Worm (Caenorhabditis elegans) whole organism, L2 larva: ENCODE measurements around the gene F46B6.13.

ENCODE experiments used
- C34F6.9 ChIP-seq: fragments of 150-350 bp; optimal IDR thresholded peaks from 2 replicates; lab custom pipeline; 2014; ENCODE audit warnings: missing biosample characterization, missing genetic modification characterization
- F13H6.1 ChIP-seq: sonication (generic microtip); optimal IDR thresholded peaks from 2 replicates; lab custom pipeline; 2016; ENCODE audit warnings: missing genetic modification characterization, missing compliant biosample characterization
- R02D3.7 ChIP-seq: fragments of 150-350 bp; optimal IDR thresholded peaks from 2 replicates; lab custom pipeline; 2014; ENCODE audit warnings: missing biosample characterization, missing genetic modification characterization
- Y55F3AM.14 ChIP-seq: fragments of 200-800 bp; sonication (Bioruptor generic); optimal IDR thresholded peaks from 2 replicates; lab custom pipeline; 2018; ENCODE audit warnings: mild to moderate bottlenecking, missing genetic modification characterization, missing compliant biosample characterization
- ZK546.5 ChIP-seq: sonication (generic microtip); optimal IDR thresholded peaks from 2 replicates; lab custom pipeline; 2017; ENCODE audit warnings: missing biosample characterization, missing genetic modification characterization
- alr-1 ChIP-seq: fragments of 150-350 bp; optimal IDR thresholded peaks from 2 replicates; lab custom pipeline; 2014; ENCODE audit warnings: missing biosample characterization, missing genetic modification characterization
- aly-2 ChIP-seq: fragments of 150-350 bp; optimal IDR thresholded peaks from 2 replicates; lab custom pipeline; 2014; ENCODE audit warnings: missing biosample characterization, missing genetic modification characterization
- ama-1 ChIP-seq: fragments of 150-350 bp; optimal IDR thresholded peaks from 2 replicates; lab custom pipeline; 2018; ENCODE audit warnings: inconsistent platforms
- blmp-1 ChIP-seq: sonication (generic microtip); optimal IDR thresholded peaks from 2 replicates; lab custom pipeline; 2017; ENCODE audit warnings: missing genetic modification characterization, mild to moderate bottlenecking, missing compliant biosample characterization, antibody characterized with exemption, moderate library complexity; ENCODE audit not compliant: insufficient read depth
- ceh-82 ChIP-seq: fragments of 150-350 bp; optimal IDR thresholded peaks from 2 replicates; lab custom pipeline; 2014; ENCODE audit warnings: missing biosample characterization, missing genetic modification characterization
- dmd-4 ChIP-seq: sonication (generic microtip); optimal IDR thresholded peaks from 2 replicates; lab custom pipeline; 2017; ENCODE audit warnings: missing biosample characterization, missing genetic modification characterization
- egl-27 ChIP-seq: sonication (generic microtip); optimal IDR thresholded peaks from 3 replicates; lab custom pipeline; 2017; ENCODE audit warnings: missing biosample characterization, missing genetic modification reagents, missing genetic modification characterization
- elt-1 ChIP-seq: fragments of 150-350 bp; optimal IDR thresholded peaks from 2 replicates; lab custom pipeline; 2014; ENCODE audit warnings: missing biosample characterization, missing genetic modification characterization
- elt-3 ChIP-seq: sonication (generic microtip); optimal IDR thresholded peaks from 2 replicates; lab custom pipeline; 2017; ENCODE audit warnings: missing biosample characterization, missing genetic modification characterization
- fos-1 ChIP-seq: fragments of 150-350 bp; optimal IDR thresholded peaks from 2 replicates; lab custom pipeline; 2014; ENCODE audit warnings: missing biosample characterization, missing genetic modification characterization
- lin-13 ChIP-seq: fragments of 150-350 bp; optimal IDR thresholded peaks from 2 replicates; lab custom pipeline; 2014; ENCODE audit warnings: missing biosample characterization, missing genetic modification reagents, missing genetic modification characterization
- mbf-1 ChIP-seq: sonication (generic microtip); optimal IDR thresholded peaks from 2 replicates; lab custom pipeline; 2017; ENCODE audit warnings: missing biosample characterization, missing genetic modification characterization
- mdl-1 ChIP-seq, 2 experiments: fragments of 150-350 bp in 1 of 2; sonication (generic microtip) in 1 of 2; optimal IDR thresholded peaks; 2 replicates each; lab custom pipeline; 2017; ENCODE audit warnings: missing biosample characterization in 2 of 2, missing genetic modification characterization in 2 of 2
- nhr-10 ChIP-seq: sonication (generic microtip); optimal IDR thresholded peaks from 2 replicates; lab custom pipeline; 2017; ENCODE audit warnings: missing biosample characterization, missing genetic modification characterization
- nhr-11 ChIP-seq: fragments of 150-350 bp; optimal IDR thresholded peaks from 2 replicates; lab custom pipeline; 2014; ENCODE audit warnings: missing biosample characterization, missing genetic modification characterization
- nhr-129 ChIP-seq: fragments of 150-350 bp; optimal IDR thresholded peaks from 2 replicates; lab custom pipeline; 2014; ENCODE audit warnings: missing biosample characterization, missing genetic modification characterization
- nhr-21 ChIP-seq: fragments of 150-350 bp; optimal IDR thresholded peaks from 2 replicates; lab custom pipeline; 2014; ENCODE audit warnings: missing biosample characterization, missing genetic modification characterization
- nhr-25 ChIP-seq: fragments of 150-350 bp; sonication (generic microtip); optimal IDR thresholded peaks from 3 replicates; lab custom pipeline; 2014; ENCODE audit warnings: missing biosample characterization, missing genetic modification characterization
- nhr-6 ChIP-seq: fragments of 150-350 bp; optimal IDR thresholded peaks from 2 replicates; lab custom pipeline; 2014; ENCODE audit warnings: missing biosample characterization, missing genetic modification characterization
- nhr-77 ChIP-seq: fragments of 150-350 bp; optimal IDR thresholded peaks from 2 replicates; lab custom pipeline; 2014; ENCODE audit warnings: missing biosample characterization, missing genetic modification characterization
- peb-1 ChIP-seq: fragments of 150-350 bp; optimal IDR thresholded peaks from 2 replicates; lab custom pipeline; 2014; ENCODE audit warnings: missing biosample characterization, missing genetic modification characterization
- sem-4 ChIP-seq: fragments of 150-350 bp; optimal IDR thresholded peaks from 2 replicates; lab custom pipeline; 2014; ENCODE audit warnings: missing biosample characterization, missing genetic modification reagents, missing genetic modification characterization
- sma-3 ChIP-seq: sonication (generic microtip); optimal IDR thresholded peaks from 2 replicates; lab custom pipeline; 2016; ENCODE audit warnings: missing genetic modification reagents, missing genetic modification characterization, missing compliant biosample characterization
- sma-9 ChIP-seq, 2 experiments: fragments of 150-350 bp in 1 of 2; sonication (generic microtip) in 1 of 2; optimal IDR thresholded peaks; 2 replicates each; lab custom pipeline; 2014 to 2016; ENCODE audit warnings: missing genetic modification characterization in 2 of 2, mild to moderate bottlenecking in 1 of 2, missing biosample characterization in 1 of 2, missing compliant biosample characterization in 1 of 2, missing genetic modification reagents in 1 of 2, moderate library complexity in 1 of 2
- snpc-4 ChIP-seq: fragments of 150-350 bp; optimal IDR thresholded peaks from 2 replicates; lab custom pipeline; 2014; ENCODE audit warnings: missing biosample characterization, missing genetic modification characterization
- unc-55 ChIP-seq: fragments of 150-350 bp; sonication (generic microtip); optimal IDR thresholded peaks from 3 replicates; lab custom pipeline; 2014; ENCODE audit warnings: missing biosample characterization, missing genetic modification reagents, missing genetic modification characterization
- unc-62 ChIP-seq: fragments of 150-350 bp; optimal IDR thresholded peaks from 2 replicates; lab custom pipeline; 2014; ENCODE audit warnings: missing biosample characterization, missing genetic modification reagents, missing genetic modification characterization
- zag-1 ChIP-seq: fragments of 150-350 bp; optimal IDR thresholded peaks from 2 replicates; lab custom pipeline; 2014; ENCODE audit warnings: missing biosample characterization, missing genetic modification characterization
- ztf-1 ChIP-seq: fragments of 200-800 bp; sonication (Bioruptor generic); conservative IDR thresholded peaks from 2 replicates; pipeline ENCODE4 v1.3.6; 2022; ENCODE audit warnings: missing genetic modification characterization, missing compliant biosample characterization
- ztf-11 ChIP-seq: sonication (generic microtip); optimal IDR thresholded peaks from 2 replicates; lab custom pipeline; 2017; ENCODE audit warnings: missing biosample characterization, missing genetic modification characterization

The F46B6.13 gene

ce11 chrV:9799076-9799475 lies at the start of gene F46B6.13:
Gene F46B6.13 (minus strand): TSS chrV:9799176.
- TF ChIP-seq egl-27 (tag; lab: Kevin White, UChicago) (no peak), elt-3 (tag; lab: Kevin White, UChicago) (no peak), ztf-11 (no peak), ZK546.5 (tag; lab: Kevin White, UChicago) (no peak), mbf-1 (tag; lab: Kevin White, UChicago) (no peak), F13H6.1 (tag; lab: Kevin White, UChicago) (no peak), mdl-1 (tag; optimal IDR thresholded peaks at IDR 0.05; lab: Kevin White, UChicago) (no peak), peb-1 (tag; lab: Kevin White, UChicago) (no peak), sem-4 (tag; lab: Kevin White, UChicago) (no peak)

DNA sequence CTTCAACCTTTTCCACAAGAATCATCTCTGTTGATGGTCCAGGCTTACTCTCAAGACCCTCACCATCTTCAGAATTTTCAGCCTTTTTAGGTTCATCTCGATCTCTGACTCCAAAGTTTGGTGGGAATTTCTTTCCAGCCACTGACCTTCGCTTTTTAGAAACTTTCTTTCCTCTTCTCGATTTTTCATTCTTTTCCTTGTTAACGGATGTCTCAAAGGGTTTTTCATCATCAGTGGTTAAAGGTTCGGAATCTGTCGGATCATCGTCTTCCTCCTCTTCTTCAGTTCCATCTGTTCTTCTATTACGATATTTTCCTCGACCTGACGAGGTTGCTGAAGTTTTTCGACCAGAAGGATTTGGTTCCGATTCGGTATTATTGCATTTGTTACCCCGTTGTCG lies 49.6 kb upstream of the F46B6.13 start:
- no peak for TF ChIP-seq sma-9 (GFP tag; optimal IDR thresholded peaks at IDR 0.05; lab: Kevin White, UChicago)
- no peak for TF ChIP-seq sma-9 (tag; optimal IDR thresholded peaks at IDR 0.05; lab: Kevin White, UChicago)
- TF ChIP-seq lin-13 (GFP tag; lab: Kevin White, UChicago): no peak
- no peak for TF ChIP-seq C34F6.9 (tag; lab: Kevin White, UChicago)
- no peak for TF ChIP-seq nhr-11 (tag; lab: Kevin White, UChicago)
- TF ChIP-seq elt-1 (tag; lab: Kevin White, UChicago): no peak
- TF ChIP-seq peb-1 (tag; lab: Kevin White, UChicago): no peak
- no peak for TF ChIP-seq ZK546.5 (tag; lab: Kevin White, UChicago)
- no peak for TF ChIP-seq unc-62 (GFP tag; lab: Kevin White, UChicago)
- TF ChIP-seq nhr-25 (tag; lab: Kevin White, UChicago): no peak
- TF ChIP-seq egl-27 (tag; lab: Kevin White, UChicago): no peak
- no peak for TF ChIP-seq zag-1 (tag; lab: Kevin White, UChicago)
- no peak for TF ChIP-seq nhr-6 (tag; lab: Kevin White, UChicago)

- TF ChIP-seq unc-55 (GFP tag; lab: Kevin White, UChicago): no peak
- TF ChIP-seq mbf-1 (tag; lab: Kevin White, UChicago): no peak
- TF ChIP-seq ama-1 (lab: Kevin White, UChicago): no peak
- no peak for TF ChIP-seq dmd-4 (tag; lab: Kevin White, UChicago)
- no peak for TF ChIP-seq elt-3 (tag; lab: Kevin White, UChicago)
- no peak for TF ChIP-seq C34F6.9 (tag; lab: Kevin White, UChicago)
- TF ChIP-seq mdl-1 (tag; optimal IDR thresholded peaks at IDR 0.05; lab: Kevin White, UChicago): no peak
- TF ChIP-seq blmp-1 (tag; lab: Kevin White, UChicago): no peak
- TF ChIP-seq elt-1 (tag; lab: Kevin White, UChicago): no peak
- TF ChIP-seq nhr-10 (tag; lab: Kevin White, UChicago): no peak
- TF ChIP-seq R02D3.7 (tag; lab: Kevin White, UChicago): no peak
- TF ChIP-seq nhr-21 (tag; lab: Kevin White, UChicago): no peak
- no peak for TF ChIP-seq peb-1 (tag; lab: Kevin White, UChicago)
- no peak for TF ChIP-seq nhr-77 (tag; lab: Kevin White, UChicago)
- TF ChIP-seq ceh-82 (tag; lab: Kevin White, UChicago): no peak
- no peak for TF ChIP-seq nhr-25 (tag; lab: Kevin White, UChicago)
- TF ChIP-seq Y55F3AM.14 (GFP tag; lab: Kevin White, UChicago): no peak
These were observed 44.5 kb upstream of the F46B6.13 start, which contains the start of gene sru-8 for ce11 chrV:9843376-9843916. Gene sru-8 (plus strand): TSS chrV:9843866.

ce11 chrV:9841376-9841775 lies 42.4 kb upstream of the F46B6.13 start, which contains the start of gene sru-36:
Gene sru-36 (plus strand): TSS chrV:9841676.
- no peak for TF ChIP-seq sma-3 (GFP tag; lab: Kevin White, UChicago)
- TF ChIP-seq alr-1 (tag; lab: Kevin White, UChicago): no peak
- no peak for TF ChIP-seq aly-2
- TF ChIP-seq ama-1 (lab: Kevin White, UChicago): no peak
- no peak for TF ChIP-seq F13H6.1 (tag; lab: Kevin White, UChicago)
- no peak for TF ChIP-seq ztf-11
- TF ChIP-seq nhr-129 (tag; lab: Kevin White, UChicago): no peak
- no peak for TF ChIP-seq ztf-1
- TF ChIP-seq R02D3.7 (tag; lab: Kevin White, UChicago): no peak
- no peak for TF ChIP-seq egl-27 (tag; lab: Kevin White, UChicago)
- TF ChIP-seq lin-13 (GFP tag; lab: Kevin White, UChicago): no peak
- no peak for TF ChIP-seq snpc-4 (tag; lab: Kevin White, UChicago)
- TF ChIP-seq Y55F3AM.14 (GFP tag; lab: Kevin White, UChicago): no peak
- no peak for TF ChIP-seq fos-1
- TF ChIP-seq unc-55 (GFP tag; lab: Kevin White, UChicago): no peak
- no peak for TF ChIP-seq ZK546.5 (tag; lab: Kevin White, UChicago)
- TF ChIP-seq, all 48 proteins: peak for 0
